Fruit fly (Drosophila melanogaster) whole organism, embryonic: ENCODE measurements around the gene papi.

ENCODE experiments used
- Antp ChIP-seq: fragments of 200-800 bp; sonication (Bioruptor generic); optimal IDR thresholded peaks from 3 replicates; lab custom pipeline; 2016; ENCODE audit warnings: missing biosample characterization, missing genetic modification characterization
- CG10321 ChIP-seq: fragments of 200-800 bp; sonication (Bioruptor generic); IDR thresholded peaks from 2 replicates; pipeline ENCODE4 v1.3.6; 2022; ENCODE audit warnings: missing biosample characterization, missing genetic modification characterization
- CG10565 ChIP-seq: fragments of 200-800 bp; sonication (Bioruptor generic); optimal IDR thresholded peaks from 3 replicates; lab custom pipeline; 2016; ENCODE audit warnings: missing biosample characterization, mild to moderate bottlenecking, missing genetic modification characterization
- CG12769 ChIP-seq: fragments of 200-800 bp; sonication (Bioruptor generic); optimal IDR thresholded peaks from 2 replicates; lab custom pipeline; 2019; ENCODE audit warnings: missing biosample characterization, mild to moderate bottlenecking, missing genetic modification characterization, moderate library complexity
- CG13894 ChIP-seq: fragments of 200-800 bp; sonication (Bioruptor generic); optimal IDR thresholded peaks from 3 replicates; lab custom pipeline; 2018; ENCODE audit warnings: missing biosample characterization, mild to moderate bottlenecking, missing genetic modification characterization, moderate library complexity
- CG15269 ChIP-seq: fragments of 200-800 bp; sonication (Bioruptor generic); optimal IDR thresholded peaks from 2 replicates; lab custom pipeline; 2018; ENCODE audit warnings: missing biosample characterization, mild to moderate bottlenecking, missing genetic modification characterization, moderate library complexity
- CG17385 ChIP-seq: fragments of 200-800 bp; sonication (Bioruptor generic); optimal IDR thresholded peaks from 3 replicates; lab custom pipeline; 2018; ENCODE audit warnings: missing biosample characterization, mild to moderate bottlenecking, missing genetic modification characterization
- CG17568 ChIP-seq: fragments of 200-800 bp; sonication (Bioruptor generic); optimal IDR thresholded peaks from 2 replicates; lab custom pipeline; 2018; ENCODE audit warnings: missing biosample characterization, mild to moderate bottlenecking, missing genetic modification characterization, moderate library complexity
- CG1832 ChIP-seq: fragments of 200-800 bp; sonication (Bioruptor generic); optimal IDR thresholded peaks from 2 replicates; lab custom pipeline; 2017; ENCODE audit warnings: missing biosample characterization, mild to moderate bottlenecking, missing genetic modification characterization, inconsistent platforms
- CG2120 ChIP-seq: fragments of 200-800 bp; sonication (Bioruptor generic); optimal IDR thresholded peaks from 3 replicates; lab custom pipeline; 2016; ENCODE audit warnings: missing biosample characterization, missing genetic modification characterization
- CG2199 ChIP-seq: fragments of 200-800 bp; sonication (Bioruptor generic); IDR thresholded peaks from 3 replicates; pipeline ENCODE4 v1.3.6; 2022; ENCODE audit warnings: missing biosample characterization, missing genetic modification characterization
- CG3065 ChIP-seq: fragments of 200-800 bp; sonication (Bioruptor generic); optimal IDR thresholded peaks from 2 replicates; lab custom pipeline; 2016; ENCODE audit warnings: missing biosample characterization, missing genetic modification characterization
- CG4360 ChIP-seq: fragments of 200-800 bp; sonication (Bioruptor generic); IDR thresholded peaks from 2 replicates; pipeline ENCODE4 v1.3.6; 2022; ENCODE audit warnings: missing biosample characterization, missing genetic modification characterization
- CG6854 ChIP-seq: fragments of 200-800 bp; sonication (Bioruptor generic); optimal IDR thresholded peaks from 3 replicates; lab custom pipeline; 2017; ENCODE audit warnings: missing biosample characterization, mild to moderate bottlenecking, missing genetic modification characterization
- CG8478 ChIP-seq: fragments of >200 bp; optimal IDR thresholded peaks from 2 replicates; lab custom pipeline; 2018
- CG9817 ChIP-seq: fragments of 200-800 bp; sonication (Bioruptor generic); optimal IDR thresholded peaks from 2 replicates; lab custom pipeline; 2018; ENCODE audit warnings: missing biosample characterization, mild to moderate bottlenecking, missing genetic modification characterization, moderate library complexity
- CTCF ChIP-seq: fragments of 200-800 bp; sonication (Bioruptor generic); optimal IDR thresholded peaks from 2 replicates; lab custom pipeline; 2017; ENCODE audit warnings: missing biosample characterization, mild to moderate bottlenecking, missing genetic modification characterization, moderate library complexity
- Fer1 ChIP-seq: fragments of 200-800 bp; sonication (Bioruptor generic); optimal IDR thresholded peaks from 2 replicates; lab custom pipeline; 2017; ENCODE audit warnings: missing biosample characterization, mild to moderate bottlenecking, missing genetic modification characterization
- HHEX ChIP-seq: fragments of 200-800 bp; sonication (Bioruptor generic); optimal IDR thresholded peaks from 3 replicates; lab custom pipeline; 2017; ENCODE audit warnings: missing biosample characterization, mild to moderate bottlenecking, missing genetic modification characterization, missing genetic modification reagents
- HLH4C ChIP-seq: fragments of 200-800 bp; sonication (Bioruptor generic); IDR thresholded peaks from 3 replicates; pipeline ENCODE4 v1.3.6; 2022; ENCODE audit warnings: missing biosample characterization, missing genetic modification characterization; ENCODE audit not compliant: partially characterized antibody
- MBD-R2 ChIP-seq: fragments of 200-800 bp; sonication (Bioruptor generic); IDR thresholded peaks from 2 replicates; pipeline ENCODE4 v1.3.6; 2022; ENCODE audit warnings: missing biosample characterization, missing genetic modification characterization
- Med ChIP-seq: fragments of 200-800 bp; sonication (Bioruptor generic); peaks from one replicate; lab custom pipeline; 2016; ENCODE audit warnings: missing biosample characterization, missing genetic modification characterization, mild to moderate bottlenecking, inconsistent platforms, moderate library complexity
- Neu2 ChIP-seq: fragments of 200-800 bp; sonication (Bioruptor generic); optimal IDR thresholded peaks from 3 replicates; lab custom pipeline; 2016; ENCODE audit warnings: missing biosample characterization, missing genetic modification characterization, borderline replicate concordance
- Pdp1 ChIP-seq, 2 experiments: fragments of 200-800 bp; sonication (Bioruptor generic); optimal IDR thresholded peaks; 3 replicates each; lab custom pipeline; 2016; ENCODE audit warnings: missing biosample characterization in 2 of 2, missing genetic modification characterization in 2 of 2, mild to moderate bottlenecking in 1 of 2, moderate library complexity in 1 of 2
- Rx ChIP-seq: fragments of 200-800 bp; sonication (Bioruptor generic); IDR thresholded peaks from 2 replicates; pipeline ENCODE4 v1.3.6; 2022; ENCODE audit warnings: missing biosample characterization, missing genetic modification characterization
- Sin3A ChIP-seq: fragments of >200 bp; optimal IDR thresholded peaks from 2 replicates; lab custom pipeline; 2018
- ab ChIP-seq: fragments of 200-800 bp; sonication (Bioruptor generic); optimal IDR thresholded peaks from 2 replicates; lab custom pipeline; 2016; ENCODE audit warnings: missing biosample characterization, missing genetic modification characterization
- bbx ChIP-seq: fragments of 200-800 bp; sonication (Bioruptor generic); IDR thresholded peaks from 2 replicates; pipeline ENCODE4 v1.3.6; 2022; ENCODE audit warnings: missing biosample characterization, missing genetic modification characterization; ENCODE audit not compliant: partially characterized antibody
- chinmo ChIP-seq: fragments of 200-800 bp; sonication (Bioruptor generic); IDR thresholded peaks from 4 replicates; pipeline ENCODE4 v1.3.6; 2022; ENCODE audit warnings: missing biosample characterization, missing genetic modification characterization; ENCODE audit not compliant: partially characterized antibody
- chn ChIP-seq: fragments of 200-800 bp; sonication (Bioruptor generic); optimal IDR thresholded peaks from 2 replicates; lab custom pipeline; 2016; ENCODE audit warnings: missing biosample characterization, missing genetic modification characterization
- ci ChIP-seq: fragments of 200-800 bp; sonication (Bioruptor generic); IDR thresholded peaks from 3 replicates; pipeline ENCODE4 v1.3.6; 2022; ENCODE audit warnings: missing biosample characterization, missing genetic modification characterization
- fd96Cb ChIP-seq: fragments of 200-800 bp; sonication (Bioruptor generic); optimal IDR thresholded peaks from 2 replicates; lab custom pipeline; 2018; ENCODE audit warnings: missing biosample characterization, mild to moderate bottlenecking, missing genetic modification characterization, moderate library complexity
- gem ChIP-seq: fragments of 200-800 bp; sonication (Bioruptor generic); optimal IDR thresholded peaks from 2 replicates; lab custom pipeline; 2019; ENCODE audit warnings: missing biosample characterization, mild to moderate bottlenecking, missing genetic modification characterization, moderate library complexity
- hb ChIP-seq: fragments of 200-800 bp; sonication (Bioruptor generic); IDR thresholded peaks from 3 replicates; pipeline ENCODE4 v1.3.6; 2022; ENCODE audit warnings: missing biosample characterization, missing genetic modification characterization; ENCODE audit not compliant: partially characterized antibody
- hkb ChIP-seq, 2 experiments: fragments of 200-800 bp in 1 of 2; fragments of >200 bp in 1 of 2; sonication (Bioruptor generic) in 1 of 2; IDR thresholded peaks in 1 of 2; optimal IDR thresholded peaks in 1 of 2; 2 replicates each; pipeline versions ENCODE4 v1.3.6 to Lab custom; 2017 to 2022; ENCODE audit warnings: missing biosample characterization in 1 of 2, missing genetic modification characterization in 1 of 2
- kni ChIP-seq: fragments of 200-800 bp; sonication (Bioruptor generic); optimal IDR thresholded peaks from 3 replicates; lab custom pipeline; 2017; ENCODE audit warnings: mild to moderate bottlenecking, missing biosample characterization, missing genetic modification reagents, missing genetic modification characterization
- lilli ChIP-seq: fragments of 200-800 bp; sonication (Bioruptor generic); optimal IDR thresholded peaks from 3 replicates; lab custom pipeline; 2016; ENCODE audit warnings: missing biosample characterization, missing genetic modification characterization
- maf-S ChIP-seq: fragments of 200-800 bp; sonication (Bioruptor generic); optimal IDR thresholded peaks from 2 replicates; lab custom pipeline; 2016; ENCODE audit warnings: missing biosample characterization, missing genetic modification characterization
- mam ChIP-seq: fragments of 200-800 bp; sonication (Bioruptor generic); optimal IDR thresholded peaks from 3 replicates; lab custom pipeline; 2016; ENCODE audit warnings: missing biosample characterization, missing genetic modification characterization
- oc ChIP-seq: fragments of 200-800 bp; sonication (Bioruptor generic); optimal IDR thresholded peaks from 2 replicates; lab custom pipeline; 2018; ENCODE audit warnings: missing biosample characterization, mild to moderate bottlenecking, missing genetic modification characterization, moderate library complexity
- pros ChIP-seq: fragments of 200-800 bp; sonication (Bioruptor generic); optimal IDR thresholded peaks from 3 replicates; lab custom pipeline; 2019; ENCODE audit warnings: missing biosample characterization, mild to moderate bottlenecking, missing genetic modification characterization, moderate library complexity
- rib ChIP-seq: fragments of 200-800 bp; sonication (Bioruptor generic); IDR thresholded peaks from 2 replicates; pipeline ENCODE4 v1.3.6; 2022; ENCODE audit warnings: missing biosample characterization, missing genetic modification characterization
- row ChIP-seq: fragments of 200-800 bp; sonication (Bioruptor generic); IDR thresholded peaks from 3 replicates; pipeline ENCODE4 v1.3.6; 2022; ENCODE audit warnings: missing biosample characterization, missing genetic modification characterization
- sens ChIP-seq: fragments of 200-800 bp; sonication (Bioruptor generic); peaks from one replicate; lab custom pipeline; 2016; ENCODE audit warnings: missing biosample characterization, missing genetic modification characterization
- sim ChIP-seq: fragments of 200-800 bp; sonication (Bioruptor generic); IDR thresholded peaks from 2 replicates; pipeline ENCODE4 v1.3.6; 2022; ENCODE audit warnings: missing biosample characterization, missing genetic modification characterization
- sr ChIP-seq: fragments of 200-800 bp; sonication (Bioruptor generic); IDR thresholded peaks from 3 replicates; pipeline ENCODE4 v1.3.6; 2022; ENCODE audit warnings: missing biosample characterization, missing genetic modification characterization
- sug ChIP-seq: fragments of 200-800 bp; optimal IDR thresholded peaks from 2 replicates; lab custom pipeline; 2019; ENCODE audit warnings: missing biosample characterization, mild to moderate bottlenecking, missing genetic modification characterization, moderate library complexity
- unpg ChIP-seq: fragments of 200-800 bp; sonication (Bioruptor generic); optimal IDR thresholded peaks from 3 replicates; lab custom pipeline; 2018; ENCODE audit warnings: missing biosample characterization, mild to moderate bottlenecking, missing genetic modification characterization, moderate library complexity

Gene papi

DNA sequence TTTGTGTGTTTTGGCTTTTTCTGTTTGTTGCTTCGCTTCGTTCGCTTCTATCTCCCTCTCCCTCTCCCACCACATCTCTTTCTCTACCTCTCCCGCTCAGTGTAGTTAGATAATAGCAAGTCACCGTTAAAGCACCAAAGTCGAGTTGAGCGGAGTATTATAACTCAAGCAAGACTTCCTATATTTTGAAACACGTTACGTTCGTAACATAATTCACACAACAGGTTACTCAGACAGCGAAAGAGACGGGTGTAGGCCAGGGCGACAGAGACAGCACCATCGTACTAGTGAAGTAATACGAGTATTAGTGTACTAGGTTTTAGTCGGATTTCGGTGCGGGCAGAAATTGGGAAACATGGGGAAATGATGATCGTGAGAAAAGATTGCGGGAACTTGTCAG lies 46.9 kb upstream of the papi start (continued):
- TF ChIP-seq CG15269 (tag; lab: Kevin White, UChicago) (peak; percentile 69), Antp (no peak), CG13894 (tag; lab: Kevin White, UChicago) (peak; percentile 18), Fer1 (no peak), CG3065 (no peak), sim (GFP tag; lab: Robert Waterston, UW) (no peak), Med (GFP tag; lab: Kevin White, UChicago) (peak; percentile 55), CG2199 (0 out of 3 replicates have a peak, but pooled peaks have one; percentile 19), sens (peak; percentile 35), sug (tag; lab: Kevin White, UChicago) (no peak), sr (GFP tag; lab: Robert Waterston, UW) (no peak), CG1832 (GFP tag; lab: Kevin White, UChicago) (peak; percentile 49), Sin3A (no peak), CG10321 (GFP tag; lab: Robert Waterston, UW) (peak; percentile 18; the same call in 1 of the 2 replicates), hkb (optimal IDR thresholded peaks at IDR 0.05; lab: Kevin White, UChicago) (no peak), hkb (GFP tag; IDR thresholded peaks at IDR 0.05; lab: Robert Waterston, UW) (no peak)

DNA sequence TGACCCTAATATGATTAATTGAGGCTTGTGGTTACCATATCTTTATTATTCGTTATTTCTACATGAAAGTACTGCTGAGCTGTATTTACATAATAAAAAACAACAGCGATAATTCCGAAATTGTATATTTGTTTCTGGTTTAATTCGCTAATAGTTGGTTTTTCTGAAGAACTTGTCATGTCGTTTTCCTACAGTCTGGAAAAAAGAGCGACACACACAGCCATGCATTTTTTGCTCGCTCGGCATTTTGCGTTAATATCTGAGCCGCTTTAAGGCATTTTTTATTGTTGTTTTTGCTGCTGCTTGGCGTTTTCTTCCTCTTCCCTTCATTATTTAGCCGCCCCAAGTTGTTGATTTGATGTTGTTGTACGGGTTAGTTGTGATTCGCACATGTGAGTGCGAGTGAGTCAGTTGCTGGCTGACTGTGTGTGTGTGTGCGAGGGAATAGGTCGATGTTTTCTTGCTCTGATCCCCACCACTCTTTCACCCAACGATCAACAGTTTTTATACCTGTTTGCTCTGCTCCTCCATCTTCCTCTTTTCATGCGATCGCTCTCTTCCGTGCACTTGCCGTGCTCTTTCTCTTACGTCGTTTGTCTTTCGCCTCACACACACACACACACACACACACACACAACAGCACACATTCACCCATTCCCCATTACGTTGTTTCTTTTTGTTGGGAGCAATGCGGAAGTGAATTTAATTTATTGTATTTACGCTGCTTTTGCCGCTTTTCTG lies 45.3 kb upstream of the papi start:
- TF ChIP-seq Rx (no peak), CG2199 (peak; percentile 74; the same call in 1 of the 3 replicates), unpg (GFP tag; lab: Kevin White, UChicago) (no peak), CG4360 (GFP tag; lab: Robert Waterston, UW) (peak; percentile 90), ab (GFP tag; lab: Kevin White, UChicago) (no peak), HLH4C (GFP tag; lab: Robert Waterston, UW) (no peak), CG9817 (tag; lab: Kevin White, UChicago) (no peak), pros (peak; percentile 30), CG10565 (GFP tag; lab: Kevin White, UChicago) (no peak), bbx (GFP tag; lab: Robert Waterston, UW) (0 out of 2 replicates have a peak, but pooled peaks have one; percentile 28), row (GFP tag; lab: Robert Waterston, UW) (0 out of 3 replicates have a peak, but pooled peaks have one; percentile 8), fd96Cb (tag; lab: Kevin White, UChicago) (no peak), maf-S (GFP tag; lab: Kevin White, UChicago) (no peak), Neu2 (GFP tag; lab: Kevin White, UChicago) (no peak), hkb (optimal IDR thresholded peaks at IDR 0.05; lab: Kevin White, UChicago) (no peak), hkb (GFP tag; IDR thresholded peaks at IDR 0.05; lab: Robert Waterston, UW) (no peak), MBD-R2 (GFP tag; lab: Robert Waterston, UW) (0 out of 2 replicates have a peak, but pooled peaks have one; percentile 3), CG6854 (GFP tag; lab: Kevin White, UChicago) (no peak), kni (GFP tag; lab: Kevin White, UChicago) (peak; percentile 61), chinmo (peak; percentile 80; the same call in 3 of the 4 replicates), CG17568 (GFP tag; lab: Kevin White, UChicago) (no peak), CG17385 (peak; percentile 71), Pdp1 (GFP tag; optimal IDR thresholded peaks at IDR 0.05; lab: Kevin White, UChicago) (peak in 1 of 2 experiments; percentile 1), CG8478 (peak; percentile 78), chn (GFP tag; lab: Kevin White, UChicago) (peak; percentile 21), lilli (GFP tag; lab: Kevin White, UChicago) (no peak), CG2120 (GFP tag; lab: Kevin White, UChicago) (peak; percentile 29), ci (GFP tag; lab: Robert Waterston, UW) (0 out of 3 replicates have a peak, but pooled peaks have one; percentile 32), CTCF (GFP tag; lab: Kevin White, UChicago) (no peak), CG12769 (tag; lab: Kevin White, UChicago) (peak; percentile 81), mam (GFP tag; lab: Kevin White, UChicago) (no peak), HHEX (GFP tag; lab: Kevin White, UChicago) (no peak), rib (GFP tag; lab: Robert Waterston, UW) (peak; percentile 33; the same call in 1 of the 2 replicates), gem (tag; lab: Kevin White, UChicago) (peak; percentile 2), hb (GFP tag; lab: Robert Waterston, UW) (no peak), oc (tag; lab: Kevin White, UChicago) (peak; percentile 63)
